Fruit fly (Drosophila melanogaster) whole organism, wandering third instar larva: ENCODE results near the gene nesd.

Experiments used
- CG32264 ChIP-seq: fragments of 200-800 bp; sonication (Bioruptor generic); optimal IDR thresholded peaks from 2 replicates; lab custom pipeline; 2016; ENCODE audit warnings: missing biosample characterization, missing genetic modification characterization
- CrebA ChIP-seq: fragments of 200-800 bp; sonication (Bioruptor generic); optimal IDR thresholded peaks from 2 replicates; lab custom pipeline; 2016; ENCODE audit warnings: missing biosample characterization, mild to moderate bottlenecking, missing genetic modification characterization, borderline replicate concordance
- Dfd ChIP-seq: fragments of >200 bp; optimal IDR thresholded peaks from 2 replicates; lab custom pipeline; 2017; ENCODE audit warnings: missing biosample characterization, missing genetic modification characterization
- Dif ChIP-seq: fragments of 200-275, 200-300 bp; sonication (Bioruptor generic); optimal IDR thresholded peaks from 2 replicates; lab custom pipeline; 2018; ENCODE audit warnings: missing biosample characterization, missing genetic modification characterization; ENCODE audit not compliant: partially characterized antibody
- GATAd ChIP-seq: sonication (Bioruptor generic); optimal IDR thresholded peaks from 2 replicates; lab custom pipeline; 2016; ENCODE audit warnings: missing biosample characterization, missing genetic modification characterization
- HLH106 ChIP-seq: fragments of 200-800 bp; optimal IDR thresholded peaks from 3 replicates; lab custom pipeline; 2019; ENCODE audit warnings: missing biosample characterization, mild to moderate bottlenecking, missing genetic modification characterization, moderate library complexity
- Hnf4 ChIP-seq: fragments of 200-800 bp; sonication (Bioruptor generic); optimal IDR thresholded peaks from 2 replicates; lab custom pipeline; 2016; ENCODE audit warnings: missing biosample characterization, mild to moderate bottlenecking, missing genetic modification characterization
- Hr78 ChIP-seq: fragments of >200 bp; optimal IDR thresholded peaks from 2 replicates; lab custom pipeline; 2017; ENCODE audit warnings: missing biosample characterization, missing genetic modification characterization
- Hr83 ChIP-seq: fragments of 200-300 bp; sonication (Bioruptor generic); optimal IDR thresholded peaks from 2 replicates; lab custom pipeline; 2016; ENCODE audit warnings: missing biosample characterization, mild to moderate bottlenecking, missing genetic modification characterization, moderate library complexity; ENCODE audit not compliant: poor library complexity, severe bottlenecking
- Jra ChIP-seq: sonication (Bioruptor generic); optimal IDR thresholded peaks from 2 replicates; lab custom pipeline; 2016; ENCODE audit warnings: missing biosample characterization, missing genetic modification characterization
- Mio ChIP-seq: sonication (Bioruptor generic); optimal IDR thresholded peaks from 2 replicates; lab custom pipeline; 2016; ENCODE audit warnings: missing biosample characterization, missing genetic modification characterization
- Myc ChIP-seq: fragments of >200 bp; optimal IDR thresholded peaks from 2 replicates; lab custom pipeline; 2017
- N ChIP-seq: fragments of >200 bp; optimal IDR thresholded peaks from 2 replicates; lab custom pipeline; 2018; ENCODE audit warnings: missing biosample characterization, missing external identifiers, missing genetic modification characterization
- OdsH ChIP-seq: fragments of 200-800 bp; sonication (Bioruptor generic); optimal IDR thresholded peaks from 2 replicates; lab custom pipeline; 2016; ENCODE audit warnings: missing biosample characterization, mild to moderate bottlenecking, missing genetic modification characterization
- Rel ChIP-seq, 2 experiments: fragments of 200-800 bp; sonication (Bioruptor generic) in 1 of 2; optimal IDR thresholded peaks; 2 replicates in 1 of 2; 3 replicates in 1 of 2; lab custom pipeline; 2016 to 2019; ENCODE audit warnings: mild to moderate bottlenecking in 2 of 2, missing biosample characterization in 2 of 2, missing genetic modification characterization in 2 of 2, moderate library complexity in 1 of 2
- Vsx2 ChIP-seq: fragments of 200-300, 225-300 bp; sonication (Bioruptor generic); optimal IDR thresholded peaks from 2 replicates; lab custom pipeline; 2018; ENCODE audit warnings: missing biosample characterization, missing genetic modification characterization; ENCODE audit not compliant: partially characterized antibody
- br ChIP-seq: fragments of 200-800 bp; sonication (Bioruptor generic); optimal IDR thresholded peaks from 2 replicates; lab custom pipeline; 2016; ENCODE audit warnings: missing biosample characterization, missing genetic modification characterization
- brk ChIP-seq: fragments of 200-800 bp; sonication (Bioruptor generic); optimal IDR thresholded peaks from 2 replicates; lab custom pipeline; 2016; ENCODE audit warnings: missing biosample characterization, mild to moderate bottlenecking, missing genetic modification characterization
- dmrt93B ChIP-seq: fragments of 200-800 bp; sonication (Bioruptor generic); optimal IDR thresholded peaks from 2 replicates; lab custom pipeline; 2018; ENCODE audit warnings: missing biosample characterization, mild to moderate bottlenecking, missing genetic modification characterization
- dsf ChIP-seq: sonication (Bioruptor generic); optimal IDR thresholded peaks from 2 replicates; lab custom pipeline; 2016; ENCODE audit warnings: missing biosample characterization, missing genetic modification characterization, borderline replicate concordance
- ey ChIP-seq: fragments of 200-800 bp; sonication (Bioruptor generic); optimal IDR thresholded peaks from 2 replicates; lab custom pipeline; 2016; ENCODE audit warnings: missing biosample characterization, missing genetic modification characterization
- foxo ChIP-seq, 2 experiments: fragments of 200-800 bp; sonication (Bioruptor generic); optimal IDR thresholded peaks; 2 replicates in 1 of 2; 3 replicates in 1 of 2; lab custom pipeline; 2016 to 2017; ENCODE audit warnings: missing biosample characterization in 2 of 2, missing genetic modification characterization in 2 of 2
- fru ChIP-seq: fragments of 200-800 bp; sonication (Bioruptor generic); optimal IDR thresholded peaks from 3 replicates; lab custom pipeline; 2016; ENCODE audit warnings: missing biosample characterization, mild to moderate bottlenecking, missing genetic modification characterization
- h ChIP-seq: fragments of 200-800 bp; sonication (Bioruptor generic); optimal IDR thresholded peaks from 3 replicates; lab custom pipeline; 2016; ENCODE audit warnings: missing biosample characterization, mild to moderate bottlenecking, missing genetic modification characterization
- jim ChIP-seq: fragments of 175-275, 200-325 bp; sonication (Bioruptor generic); optimal IDR thresholded peaks from 2 replicates; lab custom pipeline; 2016; ENCODE audit warnings: missing biosample characterization, mild to moderate bottlenecking, missing genetic modification characterization
- lola ChIP-seq: fragments of >200 bp; optimal IDR thresholded peaks from 2 replicates; lab custom pipeline; 2017; ENCODE audit warnings: missing biosample characterization, missing genetic modification characterization
- pan ChIP-seq: fragments of >200 bp; optimal IDR thresholded peaks from 2 replicates; lab custom pipeline; 2017
- psq ChIP-seq: fragments of 200-800 bp; sonication (Bioruptor generic); optimal IDR thresholded peaks from 3 replicates; lab custom pipeline; 2017; ENCODE audit warnings: missing biosample characterization, mild to moderate bottlenecking, missing genetic modification characterization, moderate library complexity
- rgr ChIP-seq: fragments of 200-800 bp; sonication (Bioruptor generic); optimal IDR thresholded peaks from 3 replicates; lab custom pipeline; 2016; ENCODE audit warnings: missing biosample characterization, mild to moderate bottlenecking, missing genetic modification characterization
- sage ChIP-seq: fragments of 200-800 bp; sonication (Bioruptor generic); optimal IDR thresholded peaks from 2 replicates; lab custom pipeline; 2016; ENCODE audit warnings: missing biosample characterization, mild to moderate bottlenecking, missing genetic modification characterization
- sv ChIP-seq: fragments of 200-800 bp; sonication (Bioruptor generic); optimal IDR thresholded peaks from 3 replicates; lab custom pipeline; 2016; ENCODE audit warnings: missing biosample characterization, missing genetic modification characterization
- usp ChIP-seq: fragments of >200 bp; optimal IDR thresholded peaks from 2 replicates; lab custom pipeline; 2017; ENCODE audit warnings: missing biosample characterization, missing genetic modification characterization
- woc ChIP-seq: sonication (Bioruptor generic); optimal IDR thresholded peaks from 2 replicates; lab custom pipeline; 2016; ENCODE audit warnings: missing biosample characterization, mild to moderate bottlenecking, missing genetic modification characterization

The nesd gene

dm6 chr2L:20066233-20066650, 27.5 kb upstream of the nesd start, which contains the start of gene bwa:
bwa (plus strand) TSS chr2L:20066391.
- no peak for TF ChIP-seq foxo (GFP tag; optimal IDR thresholded peaks at IDR 0.05; lab: Kevin White, UChicago)
- TF ChIP-seq Jra, result no peak
- TF ChIP-seq dsf (GFP tag; lab: Kevin White, UChicago), result no peak
- TF ChIP-seq rgr (GFP tag; lab: Kevin White, UChicago), result peak; percentile 5
- no peak for TF ChIP-seq Vsx2 (GFP tag; lab: Kevin White, UChicago)
- no peak for TF ChIP-seq psq (GFP tag; lab: Kevin White, UChicago)
- TF ChIP-seq pan (lab: Kevin White, UChicago), result no peak
- TF ChIP-seq Rel (GFP tag; optimal IDR thresholded peaks at IDR 0.05; lab: Kevin White, UChicago), result no peak
- peak; percentile 98 for TF ChIP-seq Rel (tag; optimal IDR thresholded peaks at IDR 0.05; lab: Kevin White, UChicago)
- no peak for TF ChIP-seq Hnf4 (GFP tag; lab: Kevin White, UChicago)
- no peak for TF ChIP-seq dmrt93B (GFP tag; lab: Kevin White, UChicago)
- TF ChIP-seq sv (GFP tag; lab: Kevin White, UChicago), result no peak
- TF ChIP-seq Hr83, result no peak
- TF ChIP-seq h, result peak; percentile 5

dm6 chr2L:20067928-20068327, 25.8 kb upstream of the nesd start:
- TF ChIP-seq Rel (GFP tag; optimal IDR thresholded peaks at IDR 0.05; lab: Kevin White, UChicago) (no peak), Rel (tag; optimal IDR thresholded peaks at IDR 0.05; lab: Kevin White, UChicago) (peak; percentile 63), dsf (GFP tag; lab: Kevin White, UChicago) (no peak)

dm6 chr2L:20069158-20070016, 24.4 kb upstream of the nesd start:
- TF ChIP-seq Rel (GFP tag; optimal IDR thresholded peaks at IDR 0.05; lab: Kevin White, UChicago) (no peak), Rel (tag; optimal IDR thresholded peaks at IDR 0.05; lab: Kevin White, UChicago) (peak; percentile 99), Hr83 (no peak), h (peak; percentile 35), OdsH (peak; percentile 1), Dfd (GFP tag; lab: Kevin White, UChicago) (no peak), br (GFP tag; lab: Kevin White, UChicago) (peak; percentile 17)
- TF ChIP-seq, all 38 proteins: peak for 4

- no peak for TF ChIP-seq CrebA
These were observed 21.7 kb upstream of the nesd start, which contains the start of gene CG10730 for dm6 chr2L:20072095-20072494. CG10730 (minus strand) TSS chr2L:20072195.

dm6 chr2L:20074388-20074787, 19.4 kb upstream of the nesd start:
- no peak for TF ChIP-seq woc (GFP tag; lab: Kevin White, UChicago)
- no peak for TF ChIP-seq pan (lab: Kevin White, UChicago)
- no peak for TF ChIP-seq foxo (GFP tag; optimal IDR thresholded peaks at IDR 0.05; lab: Kevin White, UChicago)
- TF ChIP-seq CG32264 (GFP tag; lab: Kevin White, UChicago), result no peak
- no peak for TF ChIP-seq N (GFP tag; lab: Kevin White, UChicago)
- TF ChIP-seq sage, result no peak
- TF ChIP-seq jim (GFP tag; lab: Kevin White, UChicago), result no peak
- TF ChIP-seq Dfd (GFP tag; lab: Kevin White, UChicago), result no peak
- TF ChIP-seq Dif (GFP tag; lab: Kevin White, UChicago), result no peak
- TF ChIP-seq lola (GFP tag; lab: Kevin White, UChicago), result no peak
- TF ChIP-seq usp (GFP tag; lab: Kevin White, UChicago), result no peak
- no peak for TF ChIP-seq h

dm6 chr2L:20075234-20075803, 18.5 kb upstream of the nesd start, which contains the start of the genes pr and neb:
pr (minus strand) TSS chr2L:20075458.
neb (plus strand) TSS chr2L:20075757.
- peak; percentile 62 for TF ChIP-seq fru (GFP tag; lab: Kevin White, UChicago)
- peak; percentile 81 for TF ChIP-seq Myc (lab: Kevin White, UChicago)
- peak; percentile 15 for TF ChIP-seq Jra
- no peak for TF ChIP-seq lola (GFP tag; lab: Kevin White, UChicago)
- peak; percentile 50 for TF ChIP-seq sv (GFP tag; lab: Kevin White, UChicago)
- peak; percentile 77 for TF ChIP-seq Vsx2 (GFP tag; lab: Kevin White, UChicago)
- no peak for TF ChIP-seq Hr78 (GFP tag; lab: Kevin White, UChicago)
- peak; percentile 45 for TF ChIP-seq OdsH
- TF ChIP-seq Hr83, result no peak
- TF ChIP-seq Dfd (GFP tag; lab: Kevin White, UChicago), result no peak
- TF ChIP-seq jim (GFP tag; lab: Kevin White, UChicago), result no peak
- TF ChIP-seq N (GFP tag; lab: Kevin White, UChicago), result no peak
- peak; percentile 77 for TF ChIP-seq h
- TF ChIP-seq br (GFP tag; lab: Kevin White, UChicago), result peak; percentile 8
- no peak for TF ChIP-seq Dif (GFP tag; lab: Kevin White, UChicago)
- TF ChIP-seq woc (GFP tag; lab: Kevin White, UChicago), result peak; percentile 49
- peak; percentile 33 for TF ChIP-seq psq (GFP tag; lab: Kevin White, UChicago)
- TF ChIP-seq Rel (GFP tag; optimal IDR thresholded peaks at IDR 0.05; lab: Kevin White, UChicago), result no peak
- peak; percentile 55 for TF ChIP-seq Rel (tag; optimal IDR thresholded peaks at IDR 0.05; lab: Kevin White, UChicago)
- peak; percentile 37 for TF ChIP-seq brk (GFP tag; lab: Kevin White, UChicago)
- peak; percentile 7 for TF ChIP-seq HLH106 (tag; lab: Kevin White, UChicago)
- no peak for TF ChIP-seq GATAd (GFP tag; lab: Kevin White, UChicago)
- peak; percentile 58 for TF ChIP-seq Hnf4 (GFP tag; lab: Kevin White, UChicago)
- no peak for TF ChIP-seq CrebA
- TF ChIP-seq dmrt93B (GFP tag; lab: Kevin White, UChicago), result no peak
- peak; percentile 53 for TF ChIP-seq ey (GFP tag; lab: Kevin White, UChicago)
- no peak for TF ChIP-seq Mio (GFP tag; lab: Kevin White, UChicago)
